Fruit fly (Drosophila melanogaster) whole organism, pupa: Measurements from ENCODE around the gene CG34126.

ENCODE experiments used
- CG10348 ChIP-seq: fragments of 200-800 bp; sonication (Bioruptor generic); IDR thresholded peaks from 2 replicates; pipeline ENCODE4 v1.3.6; 2022; ENCODE audit warnings: missing biosample characterization, missing genetic modification characterization
- CG13204 ChIP-seq: fragments of 200-800 bp; sonication (Bioruptor generic); optimal IDR thresholded peaks from 2 replicates; lab custom pipeline; 2018; ENCODE audit warnings: missing biosample characterization, mild to moderate bottlenecking, missing genetic modification characterization, moderate library complexity
- CG14655 ChIP-seq: fragments of 200-800 bp; sonication (Bioruptor generic); optimal IDR thresholded peaks from 3 replicates; lab custom pipeline; 2017; ENCODE audit warnings: mild to moderate bottlenecking, missing biosample characterization, missing genetic modification reagents, missing genetic modification characterization
- CG17806 ChIP-seq: fragments of 200-800 bp; sonication (Bioruptor generic); optimal IDR thresholded peaks from 2 replicates; lab custom pipeline; 2018; ENCODE audit warnings: missing biosample characterization, mild to moderate bottlenecking, missing genetic modification characterization, moderate library complexity
- CG34367 ChIP-seq: fragments of 200-800 bp; sonication (Bioruptor generic); optimal IDR thresholded peaks from 2 replicates; lab custom pipeline; 2018; ENCODE audit warnings: missing biosample characterization, mild to moderate bottlenecking, missing genetic modification characterization
- CG4496 ChIP-seq: fragments of 200-800 bp; sonication (Bioruptor generic); IDR thresholded peaks from 3 replicates; pipeline ENCODE4 v1.3.6; 2022; ENCODE audit warnings: missing biosample characterization, missing genetic modification characterization
- CG8159 ChIP-seq: fragments of 200-800 bp; sonication (Bioruptor generic); optimal IDR thresholded peaks from 3 replicates; lab custom pipeline; 2018; ENCODE audit warnings: missing biosample characterization, mild to moderate bottlenecking, missing genetic modification characterization, moderate library complexity
- CG9948 ChIP-seq: fragments of 200-800 bp; sonication (Bioruptor generic); optimal IDR thresholded peaks from 2 replicates; lab custom pipeline; 2018; ENCODE audit warnings: missing biosample characterization, mild to moderate bottlenecking, missing genetic modification characterization, moderate library complexity
- D1 ChIP-seq: fragments of 200-800 bp; sonication (Bioruptor generic); optimal IDR thresholded peaks from 2 replicates; lab custom pipeline; 2018; ENCODE audit warnings: missing biosample characterization, mild to moderate bottlenecking, missing genetic modification characterization, moderate library complexity
- EcR ChIP-seq: fragments of 200-800 bp; sonication (Bioruptor generic); optimal IDR thresholded peaks from 3 replicates; lab custom pipeline; 2019; ENCODE audit warnings: missing biosample characterization, missing genetic modification characterization, mild to moderate bottlenecking, moderate library complexity, missing genetic modification reagents
- fd96Ca ChIP-seq: fragments of 200-800 bp; sonication (Bioruptor generic); IDR thresholded peaks from 3 replicates; pipeline ENCODE4 v1.3.6; 2022; ENCODE audit warnings: missing biosample characterization, missing genetic modification characterization
- gl ChIP-seq: fragments of 200-800 bp; sonication (Bioruptor generic); optimal IDR thresholded peaks from 2 replicates; lab custom pipeline; 2018; ENCODE audit warnings: missing biosample characterization, mild to moderate bottlenecking, missing genetic modification characterization
- rn ChIP-seq: fragments of 200-800 bp; sonication (Bioruptor generic); IDR thresholded peaks from 2 replicates; pipeline ENCODE4 v1.3.6; 2022; ENCODE audit warnings: missing biosample characterization, missing genetic modification characterization

- TF ChIP-seq rn (GFP tag; lab: Robert Waterston, UW) (no peak), fd96Ca (no peak), CG4496 (GFP tag; lab: Robert Waterston, UW) (no peak), CG9948 (tag; lab: Kevin White, UChicago) (no peak), CG14655 (GFP tag; lab: Kevin White, UChicago) (no peak), CG13204 (GFP tag; lab: Kevin White, UChicago) (no peak), CG17806 (no peak), CG34367 (tag; lab: Kevin White, UChicago) (no peak), CG8159 (no peak), EcR (GFP tag; lab: Kevin White, UChicago) (no peak), CG10348 (GFP tag; lab: Robert Waterston, UW) (no peak), D1 (tag; lab: Kevin White, UChicago) (no peak), gl (tag; lab: Kevin White, UChicago) (no peak)
Observed at dm6 chr2L:4967511-4967910, 13.9 kb upstream of the CG34126 start, which contains the start of gene eIF3i.
